Worm (Caenorhabditis elegans) whole organism, mixed stage, embryonic: ENCODE results near the gene T11F9.10.

Experiments used
- drap-1 ChIP-seq: fragments of 200-800 bp; sonication (Bioruptor generic); optimal IDR thresholded peaks from 3 replicates; lab custom pipeline; 2018; ENCODE audit warnings: mild to moderate bottlenecking, missing genetic modification characterization, missing compliant biosample characterization
- elt-3 ChIP-seq: fragments of 150-350 bp; optimal IDR thresholded peaks from 2 replicates; lab custom pipeline; 2014; ENCODE audit warnings: missing biosample characterization, missing genetic modification characterization
- ham-2 ChIP-seq: fragments of 200-800 bp; sonication (Bioruptor generic); optimal IDR thresholded peaks from 2 replicates; lab custom pipeline; 2018; ENCODE audit warnings: mild to moderate bottlenecking, missing genetic modification characterization, missing compliant biosample characterization
- lin-13 ChIP-seq: fragments of 150-350 bp; optimal IDR thresholded peaks from 2 replicates; lab custom pipeline; 2014; ENCODE audit warnings: missing biosample characterization, missing genetic modification characterization
- mab-5 ChIP-seq: fragments of 150-350 bp; optimal IDR thresholded peaks from 2 replicates; lab custom pipeline; 2014; ENCODE audit warnings: missing biosample characterization, missing genetic modification characterization
- mep-1 ChIP-seq: fragments of 150-350 bp; optimal IDR thresholded peaks from 2 replicates; lab custom pipeline; 2017; ENCODE audit warnings: missing biosample characterization, missing genetic modification reagents, missing genetic modification characterization, inconsistent platforms
- mls-2 ChIP-seq: sonication (generic microtip); optimal IDR thresholded peaks from 2 replicates; lab custom pipeline; 2016; ENCODE audit warnings: mild to moderate bottlenecking, missing genetic modification characterization, moderate library complexity, missing compliant biosample characterization
- nhr-12 ChIP-seq: fragments of 150-350 bp; optimal IDR thresholded peaks from 2 replicates; lab custom pipeline; 2014; ENCODE audit warnings: missing biosample characterization, missing genetic modification characterization
- nhr-76 ChIP-seq: sonication (generic microtip); optimal IDR thresholded peaks from 2 replicates; lab custom pipeline; 2017; ENCODE audit warnings: missing biosample characterization, missing genetic modification characterization
- snpc-4 ChIP-seq: fragments of 150-350 bp; optimal IDR thresholded peaks from 2 replicates; lab custom pipeline; 2014; ENCODE audit warnings: missing biosample characterization, missing genetic modification characterization
- sptf-1 ChIP-seq: sonication (generic microtip); optimal IDR thresholded peaks from 2 replicates; lab custom pipeline; 2017; ENCODE audit warnings: mild to moderate bottlenecking, missing genetic modification characterization, moderate library complexity, missing compliant biosample characterization
- tbx-8 ChIP-seq: fragments of 200-800 bp; sonication (Bioruptor generic); optimal IDR thresholded peaks from 2 replicates; lab custom pipeline; 2018; ENCODE audit warnings: mild to moderate bottlenecking, missing genetic modification characterization, moderate library complexity, missing compliant biosample characterization
- unc-62 ChIP-seq: fragments of 150-350 bp; optimal IDR thresholded peaks from 2 replicates; lab custom pipeline; 2014; ENCODE audit warnings: missing biosample characterization, missing genetic modification reagents, missing genetic modification characterization

DNA sequence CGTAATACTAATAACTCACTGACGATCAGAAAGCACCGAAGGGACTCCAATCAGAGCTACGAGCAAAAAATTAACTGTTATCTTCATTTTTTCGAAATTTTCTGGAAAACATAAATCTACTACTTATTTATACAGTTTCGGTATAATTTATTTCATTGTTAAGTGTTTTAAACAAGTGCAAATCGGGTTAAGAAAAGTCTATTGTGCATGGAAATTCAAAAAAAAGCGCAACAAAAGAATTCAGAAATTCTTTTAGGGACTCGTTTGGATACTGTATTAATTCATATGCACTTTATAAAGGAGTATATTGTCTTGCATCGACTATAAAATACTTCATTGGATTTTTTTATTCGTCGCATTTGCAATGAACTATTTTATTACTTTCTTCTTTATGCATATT, 14.6 kb upstream of the T11F9.10 start, which contains the start of the genes nas-20 and nas-21:
- no peak for TF ChIP-seq mep-1 (tag; lab: Kevin White, UChicago)
- no peak for TF ChIP-seq elt-3 (tag; lab: Kevin White, UChicago)
- TF ChIP-seq snpc-4 (tag; lab: Kevin White, UChicago): no peak
- no peak for TF ChIP-seq nhr-12 (tag; lab: Kevin White, UChicago)
- TF ChIP-seq nhr-76: no peak
- no peak for TF ChIP-seq unc-62 (GFP tag; lab: Kevin White, UChicago)
- no peak for TF ChIP-seq tbx-8 (GFP tag; lab: Kevin White, UChicago)
- TF ChIP-seq sptf-1 (tag; lab: Kevin White, UChicago): no peak
- no peak for TF ChIP-seq mls-2
- no peak for TF ChIP-seq mab-5
- no peak for TF ChIP-seq lin-13 (tag; lab: Kevin White, UChicago)
- no peak for TF ChIP-seq ham-2
- TF ChIP-seq drap-1: no peak
